Worm (Caenorhabditis elegans): Measurements from ENCODE around the gene madf-11.

madf-11 gene

DNA sequence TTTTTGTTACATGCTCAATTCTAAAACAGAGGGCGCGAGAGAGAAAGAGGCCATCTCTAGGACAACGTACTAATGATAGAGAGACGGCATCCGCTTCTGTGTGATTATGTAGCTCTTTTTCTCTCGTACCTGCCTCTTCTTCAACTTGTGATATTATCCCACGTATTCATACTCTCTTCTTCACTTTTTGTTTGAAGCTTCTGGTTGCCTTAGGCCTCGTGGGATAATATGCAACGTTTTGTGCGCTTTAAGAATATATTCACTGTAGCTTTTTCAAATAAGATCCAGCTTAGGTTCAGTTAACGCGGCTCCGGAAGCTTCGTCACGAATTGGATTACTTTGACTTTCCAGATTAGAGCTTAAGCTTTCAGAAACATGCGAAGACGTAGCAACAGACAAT, 20.5 kb downstream of the madf-11 start, which contains the start of the genes F56D2.8 and uev-2:
Gene F56D2.8 (minus strand): TSS at position 101 of the 400 bp plus-strand sequence.
Gene uev-2 (plus strand): TSS at position 360 of the 400 bp plus-strand sequence.
- no peak for TF ChIP-seq ceh-18 (tag; optimal IDR thresholded peaks at IDR 0.05)
- no peak for TF ChIP-seq ceh-6 (GFP tag; optimal IDR thresholded peaks at IDR 0.05)
- TF ChIP-seq C38D4.7 (GFP tag; optimal IDR thresholded peaks at IDR 0.05): no peak
- TF ChIP-seq fax-1 (tag; optimal IDR thresholded peaks at IDR 0.05): no peak
- TF ChIP-seq ama-1 (optimal IDR thresholded peaks at IDR 0.05): no peak
- no peak for TF ChIP-seq C08G9.2 (tag; optimal IDR thresholded peaks at IDR 0.05)
- TF ChIP-seq zip-5 (tag; optimal IDR thresholded peaks at IDR 0.05): no peak
- no peak for TF ChIP-seq ceh-2 (tag; optimal IDR thresholded peaks at IDR 0.05)
- TF ChIP-seq K02D7.2 (tag; optimal IDR thresholded peaks at IDR 0.05): no peak
- TF ChIP-seq hlh-30 (tag; optimal IDR thresholded peaks at IDR 0.05; ENCODE audit: insufficient read depth): no peak
- TF ChIP-seq mec-3 (tag; optimal IDR thresholded peaks at IDR 0.05; ENCODE audit: borderline replicate concordance): no peak

ce11 chrIII:5581049-5581448, 22.2 kb downstream of the madf-11 start, which contains the start of gene F56D2.5:
Gene F56D2.5 (minus strand): TSS chrIII:5581419.
- TF ChIP-seq pros-1 (tag; optimal IDR thresholded peaks at IDR 0.05): no peak
- no peak for TF ChIP-seq hlh-30 (tag; optimal IDR thresholded peaks at IDR 0.05; ENCODE audit: insufficient read depth)
- TF ChIP-seq C38D4.7 (GFP tag; optimal IDR thresholded peaks at IDR 0.05): no peak
- TF ChIP-seq ahr-1 (tag; optimal IDR thresholded peaks at IDR 0.05): no peak
- TF ChIP-seq hlh-13 (GFP tag; optimal IDR thresholded peaks at IDR 0.05): no peak
- TF ChIP-seq rnt-1 (tag; optimal IDR thresholded peaks at IDR 0.05): no peak
- no peak for TF ChIP-seq C08G9.2 (tag; optimal IDR thresholded peaks at IDR 0.05)
- TF ChIP-seq K02D7.2 (tag; optimal IDR thresholded peaks at IDR 0.05): no peak
- no peak for TF ChIP-seq unc-86 (tag; optimal IDR thresholded peaks at IDR 0.05)
- no peak for TF ChIP-seq ceh-14 (tag; optimal IDR thresholded peaks at IDR 0.05)
- no peak for TF ChIP-seq odd-2 (tag; optimal IDR thresholded peaks at IDR 0.05)
- TF ChIP-seq ama-1 (optimal IDR thresholded peaks at IDR 0.05): no peak
- TF ChIP-seq tbx-7 (tag; optimal IDR thresholded peaks at IDR 0.05): no peak

DNA sequence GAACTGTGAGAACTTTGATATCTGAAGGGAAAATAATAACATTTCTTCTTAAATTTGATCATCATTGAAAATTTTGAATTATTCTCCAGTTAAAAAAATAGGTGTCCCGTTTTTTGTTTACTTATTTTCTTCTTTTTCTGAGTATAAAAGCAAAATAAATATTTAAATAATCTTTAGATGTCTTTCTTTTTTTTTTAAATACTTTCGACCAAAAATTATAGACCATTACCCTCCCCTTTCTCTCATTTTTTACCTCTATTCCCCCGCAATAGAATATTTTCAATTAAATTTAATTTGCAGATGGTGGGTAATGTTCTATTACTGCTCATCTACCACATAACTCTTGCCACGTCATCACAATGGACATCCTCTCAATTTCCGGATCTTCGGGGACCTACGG, 29.6 kb downstream of the madf-11 start, which contains the start of gene molo-1:
Gene molo-1 (plus strand): TSS at position 301 of the 400 bp plus-strand sequence.
- TF ChIP-seq ceh-19 (GFP tag; optimal IDR thresholded peaks at IDR 0.05) (no peak), ceh-30 (tag; optimal IDR thresholded peaks at IDR 0.05) (no peak), pha-4 (tag; optimal IDR thresholded peaks at IDR 0.05) (no peak), ceh-34 (tag; optimal IDR thresholded peaks at IDR 0.05) (no peak), ceh-14 (tag; optimal IDR thresholded peaks at IDR 0.05) (no peak), ceh-22 (tag; optimal IDR thresholded peaks at IDR 0.05) (no peak), fkh-6 (tag; optimal IDR thresholded peaks at IDR 0.05) (no peak), fax-1 (tag; optimal IDR thresholded peaks at IDR 0.05) (no peak), ama-1 (optimal IDR thresholded peaks at IDR 0.05) (no peak), lin-11 (tag; optimal IDR thresholded peaks at IDR 0.05) (no peak), npax-4 (tag; optimal IDR thresholded peaks at IDR 0.05) (no peak), hlh-15 (tag; optimal IDR thresholded peaks at IDR 0.05) (no peak), unc-86 (tag; optimal IDR thresholded peaks at IDR 0.05) (no peak), rnt-1 (tag; optimal IDR thresholded peaks at IDR 0.05) (no peak), unc-42 (tag; optimal IDR thresholded peaks at IDR 0.05) (no peak), ets-4 (tag; optimal IDR thresholded peaks at IDR 0.05) (no peak), pax-1 (tag; optimal IDR thresholded peaks at IDR 0.05) (no peak), pqm-1 (tag; optimal IDR thresholded peaks at IDR 0.05) (no peak), ceh-24 (tag; optimal IDR thresholded peaks at IDR 0.05) (no peak), nhr-11 (tag; optimal IDR thresholded peaks at IDR 0.05) (no peak)

ce11 chrIII:5572806-5573205, 30.5 kb downstream of the madf-11 start:
- TF ChIP-seq gmeb-2 (tag; optimal IDR thresholded peaks at IDR 0.05) (no peak), F13H6.1 (tag; optimal IDR thresholded peaks at IDR 0.05) (no peak), fax-1 (tag; optimal IDR thresholded peaks at IDR 0.05) (no peak)
